Worm (Caenorhabditis elegans): Measurements from ENCODE around the gene dnj-5.

- TF ChIP-seq nhr-85 (tag), result no peak
- no peak for TF ChIP-seq dsc-1 (tag; optimal IDR thresholded peaks at IDR 0.05)
- TF ChIP-seq alr-1 (tag; optimal IDR thresholded peaks at IDR 0.05; ENCODE audit: borderline replicate concordance), result no peak
- TF ChIP-seq ces-1 (GFP tag; optimal IDR thresholded peaks at IDR 0.05), result no peak
- no peak for TF ChIP-seq dpl-1 (GFP tag; optimal IDR thresholded peaks at IDR 0.05)
- no peak for TF ChIP-seq nhr-90 (tag; optimal IDR thresholded peaks at IDR 0.05; ENCODE audit: poor library complexity)
- no peak for TF ChIP-seq swsn-7 (tag; optimal IDR thresholded peaks at IDR 0.05)
These were observed 31.4 kb upstream of the dnj-5 start for ce11 chrII:6889580-6889922.
